Worm (Caenorhabditis elegans) whole organism, L1 larva: ENCODE data around the gene F11D11.21.

Experiments
- ama-1 ChIP-seq: fragments of 150-350 bp; optimal IDR thresholded peaks from 2 replicates; lab custom pipeline; 2014
- fos-1 ChIP-seq: fragments of 150-350 bp; optimal IDR thresholded peaks from 2 replicates; lab custom pipeline; 2014; ENCODE audit warnings: missing biosample characterization, missing genetic modification characterization
- grh-1 ChIP-seq: fragments of 200-800 bp; sonication (Bioruptor generic); IDR thresholded peaks from 2 replicates; pipeline ENCODE4 v1.3.6; 2022; ENCODE audit warnings: missing genetic modification reagents, missing genetic modification characterization, missing compliant biosample characterization
- lsy-2 ChIP-seq, 2 experiments: fragments of 150-350 bp; optimal IDR thresholded peaks; 2 replicates each; lab custom pipeline; 2014; ENCODE audit warnings: missing biosample characterization in 2 of 2, missing genetic modification characterization in 2 of 2
- nhr-28 ChIP-seq: fragments of 150-350 bp; optimal IDR thresholded peaks from 2 replicates; lab custom pipeline; 2014; ENCODE audit warnings: missing biosample characterization, missing genetic modification characterization
- pag-3 ChIP-seq: sonication (generic microtip); optimal IDR thresholded peaks from 2 replicates; lab custom pipeline; 2017; ENCODE audit warnings: missing genetic modification characterization, mild to moderate bottlenecking, missing compliant biosample characterization, antibody characterized with exemption, borderline replicate concordance; ENCODE audit not compliant: insufficient read depth
- sox-4 ChIP-seq: sonication (generic microtip); optimal IDR thresholded peaks from 2 replicates; lab custom pipeline; 2016; ENCODE audit warnings: missing genetic modification characterization, missing compliant biosample characterization
- ztf-11 ChIP-seq, 2 experiments: sonication (generic microtip); optimal IDR thresholded peaks; 2 replicates each; lab custom pipeline; 2016 to 2017; ENCODE audit warnings: missing genetic modification characterization in 2 of 2, missing biosample characterization in 1 of 2, missing compliant biosample characterization in 1 of 2

ce11 chrV:18731579-18732041, 18.7 kb downstream of the F11D11.21 start, which contains the start of the genes asp-18 and scl-19:
- TF ChIP-seq grh-1 (no peak), pag-3 (tag; lab: Kevin White, UChicago) (no peak), fos-1 (tag; lab: Kevin White, UChicago) (no peak), ztf-11 (tag; optimal IDR thresholded peaks at IDR 0.05; lab: Kevin White, UChicago) (no peak), lsy-2 (tag; optimal IDR thresholded peaks at IDR 0.05; lab: Kevin White, UChicago) (no peak), ama-1 (lab: Kevin White, UChicago) (no peak), nhr-28 (no peak), sox-4 (tag; lab: Kevin White, UChicago) (no peak)
